Worm (Caenorhabditis elegans): ENCODE data around the gene igcm-3.
A peak's percentile ranks its signal among the peaks of the same experiment; 100 is the strongest.

igcm-3 gene

ce11 chrX:2698197-2698800, 7.4 kb downstream of the igcm-3 start (continued):
- TF ChIP-seq tra-1 (GFP tag; IDR thresholded peaks at IDR 0.05) (no peak), lin-38 (GFP tag; IDR thresholded peaks at IDR 0.05) (0 out of 2 replicates have a peak, but pooled peaks have one; percentile 30), zfp-3 (GFP tag; conservative IDR thresholded peaks at IDR 0.05) (no peak; the same call in 1 of the 2 replicates), unc-62 (GFP tag; optimal IDR thresholded peaks at IDR 0.05 in 1 of 2) (peak in 1 of 2 experiments; percentile 74), unc-62 (tag; optimal IDR thresholded peaks at IDR 0.05) (no peak), vab-7 (GFP tag; IDR thresholded peaks at IDR 0.05) (no peak), zfp-2 (tag; optimal IDR thresholded peaks at IDR 0.05) (no peak), cey-2 (tag; optimal IDR thresholded peaks at IDR 0.05; ENCODE audit: borderline replicate concordance, insufficient read depth) (no peak)

ce11 chrX:2697645-2698044, 8.0 kb downstream of the igcm-3 start:
- peak; percentile 38 for TF ChIP-seq aha-1 (tag)
- TF ChIP-seq Y75B8A.6 (GFP tag; IDR thresholded peaks at IDR 0.05), result no peak

ce11 chrX:2696563-2696962, 9.1 kb downstream of the igcm-3 start:
- peak; percentile 15; the same call in 1 of the 2 replicates for TF ChIP-seq ZK337.2 (GFP tag; IDR thresholded peaks at IDR 0.05)
- TF ChIP-seq daf-16 (GFP tag; optimal IDR thresholded peaks at IDR 0.05), result no peak
- TF ChIP-seq daf-16 (tag; optimal IDR thresholded peaks at IDR 0.05), result peak; percentile 18
- TF ChIP-seq snpc-1.2 (GFP tag; IDR thresholded peaks at IDR 0.05), result peak; percentile 37; the same call in 1 of the 2 replicates
- TF ChIP-seq ceh-28 (tag; optimal IDR thresholded peaks at IDR 0.05), result no peak

- TF ChIP-seq F37D6.2 (tag; optimal IDR thresholded peaks at IDR 0.05) (no peak), aha-1 (tag) (no peak), fkh-10 (GFP tag; optimal IDR thresholded peaks at IDR 0.05) (no peak), madf-5 (GFP tag; IDR thresholded peaks at IDR 0.05) (no peak), lin-38 (GFP tag; IDR thresholded peaks at IDR 0.05) (no peak), unc-130 (GFP tag; optimal IDR thresholded peaks at IDR 0.05) (no peak), lin-29 (GFP tag; IDR thresholded peaks at IDR 0.05) (no peak), spr-1 (tag; optimal IDR thresholded peaks at IDR 0.05) (no peak), F49E8.2 (tag; optimal IDR thresholded peaks at IDR 0.05; ENCODE audit: borderline replicate concordance) (no peak), arid-1 (GFP tag; conservative IDR thresholded peaks at IDR 0.05) (no peak), ceh-82 (tag; optimal IDR thresholded peaks at IDR 0.05) (no peak), fos-1 (tag; optimal IDR thresholded peaks at IDR 0.05) (no peak), ceh-28 (tag; optimal IDR thresholded peaks at IDR 0.05) (no peak), lir-3 (tag; optimal IDR thresholded peaks at IDR 0.05) (no peak), lin-13 (GFP tag; optimal IDR thresholded peaks at IDR 0.05) (no peak), nhr-10 (tag; optimal IDR thresholded peaks at IDR 0.05) (no peak), ceh-62 (tag; optimal IDR thresholded peaks at IDR 0.05) (no peak), ces-1 (GFP tag; optimal IDR thresholded peaks at IDR 0.05) (no peak), mes-2 (tag; optimal IDR thresholded peaks at IDR 0.05; ENCODE audit: poor library complexity, severe bottlenecking) (peak; percentile 6), dmd-8 (GFP tag; IDR thresholded peaks at IDR 0.05) (no peak), T20F7.1 (GFP tag; optimal IDR thresholded peaks at IDR 0.05) (no peak), zfp-2 (tag; optimal IDR thresholded peaks at IDR 0.05) (no peak), ZK546.5 (tag; optimal IDR thresholded peaks at IDR 0.05) (no peak), unc-62 (GFP tag; optimal IDR thresholded peaks at IDR 0.05 in 1 of 2) (peak in 1 of 2 experiments; percentile 26), unc-62 (tag; optimal IDR thresholded peaks at IDR 0.05) (no peak), ceh-44 (GFP tag; IDR thresholded peaks at IDR 0.05) (no peak), aly-2 (tag; optimal IDR thresholded peaks at IDR 0.05) (no peak), lin-1 (GFP tag; IDR thresholded peaks at IDR 0.05) (peak; percentile 19; the same call in 1 of the 2 replicates), dmd-9 (GFP tag; IDR thresholded peaks at IDR 0.05) (no peak), unc-39 (tag; optimal IDR thresholded peaks at IDR 0.05) (no peak), nhr-25 (tag; optimal IDR thresholded peaks at IDR 0.05; ENCODE audit: borderline replicate concordance, insufficient read depth) (no peak), skn-1 (tag; optimal IDR thresholded peaks at IDR 0.05) (no peak), ztf-11 (tag; optimal IDR thresholded peaks at IDR 0.05) (no peak), jun-1 (tag; optimal IDR thresholded peaks at IDR 0.05) (no peak), nhr-11 (tag; optimal IDR thresholded peaks at IDR 0.05) (no peak), dpl-1 (GFP tag; optimal IDR thresholded peaks at IDR 0.05) (no peak)
Observed at ce11 chrX:2695292-2695691, 10.4 kb downstream of the igcm-3 start.

All from whole organism, L4 larva.